Worm (Caenorhabditis elegans): ENCODE measurements around the gene F48G7.10.

Gene F48G7.10

ce11 chrV:658140-658539 is 23.4 kb upstream of the F48G7.10 start:
- peak; percentile 59; the same call in 1 of the 2 replicates for TF ChIP-seq lim-7 (GFP tag; IDR thresholded peaks at IDR 0.05)

- TF ChIP-seq snpc-1.2 (GFP tag; IDR thresholded peaks at IDR 0.05) (no peak), hmg-1.1 (GFP tag; IDR thresholded peaks at IDR 0.05) (no peak), zag-1 (tag; optimal IDR thresholded peaks at IDR 0.05) (no peak), rbr-2 (tag; optimal IDR thresholded peaks at IDR 0.05) (no peak), lir-3 (tag; optimal IDR thresholded peaks at IDR 0.05) (no peak), F44E2.7 (GFP tag; IDR thresholded peaks at IDR 0.05) (no peak), lin-1 (GFP tag; IDR thresholded peaks at IDR 0.05) (no peak), nhr-25 (tag; optimal IDR thresholded peaks at IDR 0.05; ENCODE audit: borderline replicate concordance, insufficient read depth) (no peak), nhr-28 (tag; optimal IDR thresholded peaks at IDR 0.05) (no peak), T26A8.4 (GFP tag; IDR thresholded peaks at IDR 0.05) (no peak), nhr-237 (tag; optimal IDR thresholded peaks at IDR 0.05) (no peak), snpc-4 (tag; optimal IDR thresholded peaks at IDR 0.05) (no peak), daf-16 (GFP tag; optimal IDR thresholded peaks at IDR 0.05) (no peak), daf-16 (tag; optimal IDR thresholded peaks at IDR 0.05) (no peak), nhr-42 (GFP tag; IDR thresholded peaks at IDR 0.05) (no peak)
Observed at ce11 chrV:657678-658077, 22.9 kb upstream of the F48G7.10 start, which contains the start of gene srh-246. TSS of gene srh-246 (minus strand) at chrV:657778.

- TF ChIP-seq dmd-8 (GFP tag; IDR thresholded peaks at IDR 0.05) (no peak), mdl-1 (tag; optimal IDR thresholded peaks at IDR 0.05) (no peak), lsy-2 (tag; optimal IDR thresholded peaks at IDR 0.05) (no peak), duxl-1 (tag; optimal IDR thresholded peaks at IDR 0.05; ENCODE audit: poor library complexity) (no peak), lin-39 (tag; optimal IDR thresholded peaks at IDR 0.05) (no peak), egl-43 (GFP tag; IDR thresholded peaks at IDR 0.05) (no peak), nhr-76 (tag; optimal IDR thresholded peaks at IDR 0.05) (no peak), madf-9 (GFP tag; conservative IDR thresholded peaks at IDR 0.05) (no peak), zip-2 (tag; optimal IDR thresholded peaks at IDR 0.05) (no peak), hif-1 (tag; optimal IDR thresholded peaks at IDR 0.05) (no peak), hmg-1.1 (GFP tag; IDR thresholded peaks at IDR 0.05) (no peak), aly-2 (tag; optimal IDR thresholded peaks at IDR 0.05) (no peak), daf-19 (GFP tag; conservative IDR thresholded peaks at IDR 0.05) (no peak), nhr-237 (tag; optimal IDR thresholded peaks at IDR 0.05) (no peak), T20F7.1 (GFP tag; optimal IDR thresholded peaks at IDR 0.05) (no peak), nhr-48 (tag; optimal IDR thresholded peaks at IDR 0.05) (no peak), zag-1 (tag; optimal IDR thresholded peaks at IDR 0.05) (no peak)
Observed at ce11 chrV:655823-656222, 21.1 kb upstream of the F48G7.10 start, which contains the start of gene srh-245. TSS of gene srh-245 (minus strand) at chrV:655923.

ce11 chrV:654402-654801 is 19.6 kb upstream of the F48G7.10 start, which contains the start of gene srj-6:
TSS of gene srj-6 (minus strand) at chrV:654502.
- TF ChIP-seq zfp-3 (GFP tag; conservative IDR thresholded peaks at IDR 0.05), result no peak
- no peak for TF ChIP-seq Y105C5A.15 (GFP tag; IDR thresholded peaks at IDR 0.05)
- no peak for TF ChIP-seq mxl-3 (GFP tag; optimal IDR thresholded peaks at IDR 0.05)
- TF ChIP-seq php-3 (GFP tag; IDR thresholded peaks at IDR 0.05), result no peak
- TF ChIP-seq daf-8 (GFP tag; IDR thresholded peaks at IDR 0.05), result no peak
- TF ChIP-seq T20F7.1 (GFP tag; optimal IDR thresholded peaks at IDR 0.05), result no peak
- no peak for TF ChIP-seq lsy-2 (tag; optimal IDR thresholded peaks at IDR 0.05)

- TF ChIP-seq jun-1 (tag; optimal IDR thresholded peaks at IDR 0.05) (no peak), ctbp-1 (GFP tag; IDR thresholded peaks at IDR 0.05) (no peak), spr-3 (GFP tag; optimal IDR thresholded peaks at IDR 0.05) (no peak), nhr-77 (tag; optimal IDR thresholded peaks at IDR 0.05) (no peak), mep-1 (tag; optimal IDR thresholded peaks at IDR 0.05) (no peak), aly-2 (tag; optimal IDR thresholded peaks at IDR 0.05) (no peak), lim-7 (GFP tag; IDR thresholded peaks at IDR 0.05) (no peak), pha-4 (GFP tag; IDR thresholded peaks at IDR 0.05) (no peak), pha-4 (tag; optimal IDR thresholded peaks at IDR 0.05) (no peak), mxl-3 (GFP tag; optimal IDR thresholded peaks at IDR 0.05) (no peak), tra-1 (GFP tag; IDR thresholded peaks at IDR 0.05) (no peak), Y75B8A.6 (GFP tag; IDR thresholded peaks at IDR 0.05) (no peak), zag-1 (tag; optimal IDR thresholded peaks at IDR 0.05) (no peak), F10B5.3 (tag; optimal IDR thresholded peaks at IDR 0.05) (no peak), hlh-30 (tag; optimal IDR thresholded peaks at IDR 0.05; ENCODE audit: insufficient read depth) (no peak)
Observed at ce11 chrV:652940-653339, 18.2 kb upstream of the F48G7.10 start, which contains the start of gene srj-5. TSS of gene srj-5 (minus strand) at chrV:653040.
